Fruit fly (Drosophila melanogaster): ENCODE data around the gene knk.
A peak's percentile ranks its signal among the peaks of the same experiment; 100 is the strongest.

The knk gene

DNA sequence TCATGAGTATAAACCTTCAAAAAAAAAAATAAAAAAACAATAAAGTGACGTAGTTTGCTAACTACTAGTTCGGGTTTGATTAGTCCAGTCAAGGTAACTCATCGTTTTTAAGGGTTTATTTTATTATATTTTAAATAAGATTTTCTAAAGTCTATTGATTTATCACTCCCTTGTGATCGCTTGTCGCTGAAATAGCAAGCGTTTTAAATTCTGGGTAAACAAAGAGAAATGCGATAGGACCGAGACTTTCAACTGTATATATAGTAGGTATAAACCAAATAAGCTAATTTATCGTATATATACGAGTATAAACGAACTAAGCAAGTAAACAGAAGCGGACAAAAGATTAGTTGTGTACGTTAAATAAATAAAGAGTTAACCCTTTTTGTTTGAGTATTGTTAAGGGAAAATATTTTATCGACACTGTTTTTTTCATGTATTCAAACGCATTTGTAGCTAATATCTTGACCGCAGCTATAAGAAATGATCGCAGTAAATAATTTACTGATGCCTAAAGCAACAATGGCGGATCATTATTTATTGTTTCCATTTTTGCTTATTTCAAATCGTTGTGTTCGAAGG lies 43.1 kb upstream of the knk start (continued):
- TF ChIP-seq dmrt11E (tag; optimal IDR thresholded peaks at IDR 0.05) (peak; percentile 55), CG15601 (tag; optimal IDR thresholded peaks at IDR 0.05) (peak; percentile 61), CG18262 (tag; optimal IDR thresholded peaks at IDR 0.05) (peak; percentile 1), CG6689 (GFP tag; IDR thresholded peaks at IDR 0.05) (peak; percentile 42; the same call in 1 of the 2 replicates), Fer1 (GFP tag; optimal IDR thresholded peaks at IDR 0.05) (peak; percentile 8), CG11696 (GFP tag; IDR thresholded peaks at IDR 0.05) (peak; percentile 71), Sin3A (optimal IDR thresholded peaks at IDR 0.05) (no peak), crc (GFP tag; optimal IDR thresholded peaks at IDR 0.05) (peak; percentile 52), Ptx1 (GFP tag; IDR thresholded peaks at IDR 0.05) (no peak), Ravus (GFP tag; IDR thresholded peaks at IDR 0.05) (no peak; the same call in 1 of the 2 replicates), ttk (GFP tag; IDR thresholded peaks at IDR 0.05) (no peak), Rx (GFP tag; IDR thresholded peaks at IDR 0.05) (no peak), danr (GFP tag; IDR thresholded peaks at IDR 0.05) (no peak), CG12391 (tag; optimal IDR thresholded peaks at IDR 0.05) (peak; percentile 39), esg (GFP tag; conservative IDR thresholded peaks at IDR 0.05) (0 out of 2 replicates have a peak, but pooled peaks have one; percentile 36), Hr39 (optimal IDR thresholded peaks at IDR 0.05) (no peak), Dbx (GFP tag; IDR thresholded peaks at IDR 0.05) (peak; percentile 51; the same call in 1 of the 3 replicates), unpg (GFP tag; optimal IDR thresholded peaks at IDR 0.05) (peak; percentile 66), kay (GFP tag; optimal IDR thresholded peaks at IDR 0.05) (no peak), Nf-YC (tag; optimal IDR thresholded peaks at IDR 0.05) (no peak), bcd (GFP tag; optimal IDR thresholded peaks at IDR 0.05) (peak; percentile 15), fu2 (GFP tag; optimal IDR thresholded peaks at IDR 0.05) (peak; percentile 19), CG2202 (tag; optimal IDR thresholded peaks at IDR 0.05) (no peak), CG8281 (tag; optimal IDR thresholded peaks at IDR 0.05) (peak; percentile 25), ems (GFP tag; optimal IDR thresholded peaks at IDR 0.05) (no peak), CG16815 (GFP tag; optimal IDR thresholded peaks at IDR 0.05) (no peak), CG15479 (GFP tag; optimal IDR thresholded peaks at IDR 0.05) (no peak), tio (GFP tag; optimal IDR thresholded peaks at IDR 0.05) (peak; percentile 44), HLH54F (GFP tag; optimal IDR thresholded peaks at IDR 0.05) (peak; percentile 22), Taf1 (GFP tag; IDR thresholded peaks at IDR 0.05) (no peak), prd (optimal IDR thresholded peaks at IDR 0.05) (no peak), prd (GFP tag; IDR thresholded peaks at IDR 0.05) (peak; percentile 26; the same call in 2 of the 3 replicates), CG11695 (GFP tag; IDR thresholded peaks at IDR 0.05) (peak; percentile 52; the same call in 1 of the 3 replicates), CG15269 (tag; optimal IDR thresholded peaks at IDR 0.05) (peak; percentile 27), CG3281 (GFP tag; optimal IDR thresholded peaks at IDR 0.05) (peak; percentile 29), sima (GFP tag; optimal IDR thresholded peaks at IDR 0.05) (no peak), jumu (GFP tag; optimal IDR thresholded peaks at IDR 0.05) (peak; percentile 7), zfh2 (GFP tag; optimal IDR thresholded peaks at IDR 0.05) (no peak), CG32772 (GFP tag; IDR thresholded peaks at IDR 0.05) (no peak), phol (tag; optimal IDR thresholded peaks at IDR 0.05) (no peak), CG17829 (tag; optimal IDR thresholded peaks at IDR 0.05) (no peak), CG11456 (GFP tag; IDR thresholded peaks at IDR 0.05) (peak; percentile 62; the same call in 1 of the 3 replicates), HmgD (GFP tag; optimal IDR thresholded peaks at IDR 0.05) (no peak), grau (tag; optimal IDR thresholded peaks at IDR 0.05) (peak; percentile 44), ato (GFP tag; IDR thresholded peaks at IDR 0.05; ENCODE audit: partially characterized antibody) (no peak), NC2β (GFP tag; optimal IDR thresholded peaks at IDR 0.05) (no peak), CG11247 (GFP tag; IDR thresholded peaks at IDR 0.05) (no peak), insv (GFP tag; optimal IDR thresholded peaks at IDR 0.05) (no peak), CG10321 (GFP tag; IDR thresholded peaks at IDR 0.05) (no peak), H2.0 (GFP tag; IDR thresholded peaks at IDR 0.05) (peak; percentile 59; the same call in 1 of the 2 replicates), z (GFP tag; IDR thresholded peaks at IDR 0.05) (no peak), CG7987 (GFP tag; optimal IDR thresholded peaks at IDR 0.05) (no peak)

Data from whole organism, embryonic.